Worm (Caenorhabditis elegans) whole organism, L1 larva: ENCODE results near the gene C13G3.12.

ENCODE experiments used
- C04F5.9 ChIP-seq: sonication (generic microtip); optimal IDR thresholded peaks from 2 replicates; lab custom pipeline; 2016; ENCODE audit warnings: missing genetic modification characterization, missing compliant biosample characterization
- C34B4.2 ChIP-seq: sonication (generic microtip); optimal IDR thresholded peaks from 2 replicates; lab custom pipeline; 2017; ENCODE audit warnings: mild to moderate bottlenecking, missing genetic modification characterization, missing compliant biosample characterization
- alr-1 ChIP-seq: fragments of 200-800 bp; sonication (Bioruptor generic); optimal IDR thresholded peaks from 2 replicates; lab custom pipeline; 2018; ENCODE audit warnings: borderline replicate concordance, mild to moderate bottlenecking, missing genetic modification characterization, missing compliant biosample characterization
- ama-1 ChIP-seq: fragments of 150-350 bp; optimal IDR thresholded peaks from 2 replicates; lab custom pipeline; 2014
- ceh-90 ChIP-seq: sonication (generic microtip); optimal IDR thresholded peaks from 2 replicates; lab custom pipeline; 2016; ENCODE audit warnings: missing genetic modification characterization, missing compliant biosample characterization
- ces-1 ChIP-seq: fragments of 150-350 bp; optimal IDR thresholded peaks from 2 replicates; lab custom pipeline; 2014; ENCODE audit warnings: missing biosample characterization, missing genetic modification reagents, missing genetic modification characterization
- dpl-1 ChIP-seq, 3 experiments: fragments of 150-350 bp in 2 of 3; sonication (generic microtip) in 1 of 3; optimal IDR thresholded peaks; 2 replicates each; lab custom pipeline; 2014 to 2017; ENCODE audit warnings: missing biosample characterization in 3 of 3, missing genetic modification characterization in 3 of 3, missing genetic modification reagents in 3 of 3
- dsc-1 ChIP-seq: sonication (generic microtip); optimal IDR thresholded peaks from 2 replicates; lab custom pipeline; 2016; ENCODE audit warnings: mild to moderate bottlenecking, missing genetic modification characterization, missing compliant biosample characterization
- fkh-10 ChIP-seq: sonication (generic microtip); optimal IDR thresholded peaks from 2 replicates; lab custom pipeline; 2017; ENCODE audit warnings: missing biosample characterization, missing genetic modification reagents, missing genetic modification characterization
- fos-1 ChIP-seq: fragments of 150-350 bp; optimal IDR thresholded peaks from 2 replicates; lab custom pipeline; 2014; ENCODE audit warnings: missing biosample characterization, missing genetic modification characterization
- hlh-17 ChIP-seq: fragments of 200-800 bp; sonication (Bioruptor generic); optimal IDR thresholded peaks from 2 replicates; lab custom pipeline; 2018; ENCODE audit warnings: missing genetic modification characterization, mild to moderate bottlenecking, missing compliant biosample characterization, moderate library complexity, borderline replicate concordance
- hlh-4 ChIP-seq: sonication (generic microtip); optimal IDR thresholded peaks from 2 replicates; lab custom pipeline; 2016; ENCODE audit warnings: mild to moderate bottlenecking, missing genetic modification characterization, missing compliant biosample characterization
- irx-1 ChIP-seq: sonication (generic microtip); optimal IDR thresholded peaks from 2 replicates; lab custom pipeline; 2016; ENCODE audit warnings: missing genetic modification characterization, missing compliant biosample characterization
- jun-1 ChIP-seq: fragments of 150-350 bp; optimal IDR thresholded peaks from 2 replicates; lab custom pipeline; 2014; ENCODE audit warnings: missing biosample characterization, missing genetic modification reagents, missing genetic modification characterization
- lin-13 ChIP-seq: fragments of 150-350 bp; optimal IDR thresholded peaks from 2 replicates; lab custom pipeline; 2014; ENCODE audit warnings: missing biosample characterization, missing genetic modification reagents, missing genetic modification characterization
- lin-14 ChIP-seq: fragments of 200-800 bp; sonication (Bioruptor generic); optimal IDR thresholded peaks from 2 replicates; lab custom pipeline; 2018; ENCODE audit warnings: mild to moderate bottlenecking, missing genetic modification characterization, moderate library complexity, missing compliant biosample characterization
- lin-35 ChIP-seq, 2 experiments: fragments of 150-350 bp; optimal IDR thresholded peaks; 2 replicates each; lab custom pipeline; 2014; ENCODE audit warnings: missing biosample characterization in 2 of 2, missing genetic modification characterization in 2 of 2, missing genetic modification reagents in 2 of 2
- lir-3 ChIP-seq: sonication (generic microtip); optimal IDR thresholded peaks from 2 replicates; lab custom pipeline; 2016; ENCODE audit warnings: mild to moderate bottlenecking, missing genetic modification characterization, moderate library complexity, missing compliant biosample characterization; ENCODE audit not compliant: poor library complexity
- lsy-2 ChIP-seq, 2 experiments: fragments of 150-350 bp; optimal IDR thresholded peaks; 2 replicates each; lab custom pipeline; 2014; ENCODE audit warnings: missing biosample characterization in 2 of 2, missing genetic modification characterization in 2 of 2
- mdl-1 ChIP-seq, 2 experiments: fragments of 150-350 bp; optimal IDR thresholded peaks; 2 replicates each; lab custom pipeline; 2014 to 2017; ENCODE audit warnings: missing biosample characterization in 2 of 2, missing genetic modification characterization in 2 of 2, inconsistent platforms in 1 of 2
- nhr-20 ChIP-seq: sonication (generic microtip); optimal IDR thresholded peaks from 2 replicates; lab custom pipeline; 2016; ENCODE audit warnings: mild to moderate bottlenecking, missing genetic modification characterization, missing compliant biosample characterization
- nhr-28 ChIP-seq: fragments of 150-350 bp; optimal IDR thresholded peaks from 2 replicates; lab custom pipeline; 2014; ENCODE audit warnings: missing biosample characterization, missing genetic modification characterization
- nhr-47 ChIP-seq: sonication (generic microtip); optimal IDR thresholded peaks from 2 replicates; lab custom pipeline; 2016; ENCODE audit warnings: mild to moderate bottlenecking, missing genetic modification characterization, moderate library complexity, missing compliant biosample characterization
- nhr-71 ChIP-seq: sonication (generic microtip); optimal IDR thresholded peaks from 2 replicates; lab custom pipeline; 2016; ENCODE audit warnings: mild to moderate bottlenecking, missing genetic modification characterization, moderate library complexity, missing compliant biosample characterization
- pax-3 ChIP-seq: fragments of 200-800 bp; sonication (Bioruptor generic); optimal IDR thresholded peaks from 2 replicates; lab custom pipeline; 2018; ENCODE audit warnings: mild to moderate bottlenecking, missing genetic modification characterization, moderate library complexity, missing compliant biosample characterization
- pqm-1 ChIP-seq: sonication (generic microtip); optimal IDR thresholded peaks from 3 replicates; lab custom pipeline; 2017; ENCODE audit warnings: missing biosample characterization, missing genetic modification characterization
- rnt-1 ChIP-seq: sonication (generic microtip); optimal IDR thresholded peaks from 2 replicates; lab custom pipeline; 2016; ENCODE audit warnings: mild to moderate bottlenecking, missing genetic modification characterization, moderate library complexity, missing compliant biosample characterization
- snpc-4 ChIP-seq: fragments of 150-350 bp; optimal IDR thresholded peaks from 2 replicates; lab custom pipeline; 2014; ENCODE audit warnings: missing biosample characterization, missing genetic modification characterization
- tbx-2 ChIP-seq: sonication (generic microtip); optimal IDR thresholded peaks from 2 replicates; lab custom pipeline; 2016; ENCODE audit warnings: missing genetic modification characterization, missing compliant biosample characterization
- unc-130 ChIP-seq: fragments of 150-350 bp; optimal IDR thresholded peaks from 2 replicates; lab custom pipeline; 2017; ENCODE audit warnings: missing biosample characterization, missing genetic modification characterization, inconsistent platforms
- unc-86 ChIP-seq: sonication (generic microtip); optimal IDR thresholded peaks from 2 replicates; lab custom pipeline; 2016; ENCODE audit warnings: missing genetic modification characterization, missing compliant biosample characterization
- unc-98 ChIP-seq: fragments of 200-800 bp; sonication (Bioruptor generic); IDR thresholded peaks from 2 replicates; pipeline ENCODE4 v1.3.6; 2022; ENCODE audit warnings: missing genetic modification characterization, missing compliant biosample characterization
- xbp-1 ChIP-seq: sonication (generic microtip); optimal IDR thresholded peaks from 2 replicates; lab custom pipeline; 2016; ENCODE audit warnings: missing genetic modification characterization, missing compliant biosample characterization
- zag-1 ChIP-seq: fragments of 150-350 bp; optimal IDR thresholded peaks from 2 replicates; lab custom pipeline; 2014; ENCODE audit warnings: missing biosample characterization, missing genetic modification characterization
- ztf-11 ChIP-seq, 2 experiments: sonication (generic microtip); optimal IDR thresholded peaks; 2 replicates each; lab custom pipeline; 2016 to 2017; ENCODE audit warnings: missing genetic modification characterization in 2 of 2, missing biosample characterization in 1 of 2, missing compliant biosample characterization in 1 of 2

C13G3.12 gene

ce11 chrV:11053827-11054226, 31.1 kb upstream of the C13G3.12 start, which contains the start of gene T04C12.7:
Gene T04C12.7, plus strand, starts transcription at chrV:11054127.
- no peak for TF ChIP-seq mdl-1 (tag; optimal IDR thresholded peaks at IDR 0.05; lab: Kevin White, UChicago)
- TF ChIP-seq pqm-1 (tag; lab: Kevin White, UChicago): no peak
- TF ChIP-seq nhr-47 (tag; lab: Kevin White, UChicago): no peak
- TF ChIP-seq C04F5.9 (tag; lab: Kevin White, UChicago): no peak
- no peak for TF ChIP-seq ama-1
- TF ChIP-seq lsy-2 (tag; optimal IDR thresholded peaks at IDR 0.05; lab: Kevin White, UChicago): no peak
- TF ChIP-seq lir-3 (tag; lab: Kevin White, UChicago): no peak
- no peak for TF ChIP-seq dpl-1 (GFP tag; optimal IDR thresholded peaks at IDR 0.05; lab: Kevin White, UChicago)
- TF ChIP-seq lin-13 (GFP tag; lab: Kevin White, UChicago): no peak
- no peak for TF ChIP-seq fos-1
- TF ChIP-seq ceh-90 (tag; lab: Kevin White, UChicago): no peak
- no peak for TF ChIP-seq ztf-11 (tag; optimal IDR thresholded peaks at IDR 0.05; lab: Kevin White, UChicago)
- TF ChIP-seq hlh-17 (GFP tag; lab: Kevin White, UChicago): no peak
- TF ChIP-seq, all 84 proteins: peak for 0

- no peak for TF ChIP-seq unc-130 (tag; lab: Kevin White, UChicago)
- no peak for TF ChIP-seq alr-1 (tag; lab: Kevin White, UChicago)
- no peak for TF ChIP-seq lin-14 (GFP tag; lab: Kevin White, UChicago)
- TF ChIP-seq nhr-71 (tag; lab: Kevin White, UChicago): peak; percentile 13
- no peak for TF ChIP-seq dsc-1
- TF ChIP-seq fkh-10 (GFP tag; lab: Kevin White, UChicago): no peak
- no peak for TF ChIP-seq tbx-2 (tag; lab: Kevin White, UChicago)
- TF ChIP-seq nhr-47 (tag; lab: Kevin White, UChicago): no peak
Observed at ce11 chrV:11051921-11052320, 29.2 kb upstream of the C13G3.12 start, which contains the start of gene T04C12.33. Gene T04C12.33, plus strand, starts transcription at chrV:11052221.

- TF ChIP-seq unc-86 (tag; lab: Kevin White, UChicago) (no peak), nhr-47 (tag; lab: Kevin White, UChicago) (no peak), irx-1 (tag; lab: Kevin White, UChicago) (no peak), snpc-4 (tag; lab: Kevin White, UChicago) (no peak), hlh-4 (tag; lab: Kevin White, UChicago) (no peak), unc-98 (GFP tag; lab: Robert Waterston, UW) (no peak), ces-1 (no peak), xbp-1 (tag; lab: Kevin White, UChicago) (no peak), nhr-28 (no peak), rnt-1 (tag; lab: Kevin White, UChicago) (no peak), ceh-90 (tag; lab: Kevin White, UChicago) (no peak), lir-3 (tag; lab: Kevin White, UChicago) (no peak)
Observed at ce11 chrV:11048678-11049077, 26.0 kb upstream of the C13G3.12 start, which contains the start of gene srh-74. Gene srh-74, minus strand, starts transcription at chrV:11048778.

- TF ChIP-seq ces-1 (no peak), jun-1 (tag; lab: Kevin White, UChicago) (no peak), C34B4.2 (no peak), hlh-17 (GFP tag; lab: Kevin White, UChicago) (no peak), lin-35 (GFP tag; optimal IDR thresholded peaks at IDR 0.05; lab: Kevin White, UChicago) (peak in 1 of 2 experiments; percentile 6), nhr-20 (peak; percentile 73), snpc-4 (tag; lab: Kevin White, UChicago) (no peak)
Observed at ce11 chrV:11046730-11047129, 24.0 kb upstream of the C13G3.12 start, which contains the start of gene dhs-18. Gene dhs-18, minus strand, starts transcription at chrV:11046833.

- no peak for TF ChIP-seq snpc-4 (tag; lab: Kevin White, UChicago)
- no peak for TF ChIP-seq lsy-2 (tag; optimal IDR thresholded peaks at IDR 0.05; lab: Kevin White, UChicago)
- TF ChIP-seq irx-1 (tag; lab: Kevin White, UChicago): no peak
- no peak for TF ChIP-seq lin-35 (GFP tag; optimal IDR thresholded peaks at IDR 0.05; lab: Kevin White, UChicago)
- no peak for TF ChIP-seq zag-1 (tag; lab: Kevin White, UChicago)
- TF ChIP-seq pax-3: no peak
Observed at ce11 chrV:11043767-11044166, 21.1 kb upstream of the C13G3.12 start, which contains the start of gene C45B11.6. Gene C45B11.6, plus strand, starts transcription at chrV:11044067.
